Worm (Caenorhabditis elegans) whole organism, mixed stage, embryonic: ENCODE measurements around the gene D2021.4.

Source experiments
- elt-3 ChIP-seq: fragments of 150-350 bp; optimal IDR thresholded peaks from 2 replicates; lab custom pipeline; 2014; ENCODE audit warnings: missing biosample characterization, missing genetic modification characterization
- snpc-4 ChIP-seq: fragments of 150-350 bp; optimal IDR thresholded peaks from 2 replicates; lab custom pipeline; 2014; ENCODE audit warnings: missing biosample characterization, missing genetic modification characterization
- unc-62 ChIP-seq: fragments of 150-350 bp; optimal IDR thresholded peaks from 2 replicates; lab custom pipeline; 2014; ENCODE audit warnings: missing biosample characterization, missing genetic modification reagents, missing genetic modification characterization

ce11 chrX:8551687-8552327 lies 2.9 kb upstream of the D2021.4 start, which contains the start of gene dhhc-14:
- TF ChIP-seq elt-3 (no peak), snpc-4 (tag; lab: Kevin White, UChicago) (no peak), unc-62 (peak; percentile 28)
